Fruit fly (Drosophila melanogaster) whole organism, pupa: Measurements from ENCODE around the gene fd96Ca.
A peak's percentile ranks its signal among the peaks of the same experiment; 100 is the strongest.

Experiments used
- CG10348 ChIP-seq: fragments of 200-800 bp; sonication (Bioruptor generic); IDR thresholded peaks from 2 replicates; pipeline ENCODE4 v1.3.6; 2022; ENCODE audit warnings: missing biosample characterization, missing genetic modification characterization
- CG13204 ChIP-seq: fragments of 200-800 bp; sonication (Bioruptor generic); optimal IDR thresholded peaks from 2 replicates; lab custom pipeline; 2018; ENCODE audit warnings: missing biosample characterization, mild to moderate bottlenecking, missing genetic modification characterization, moderate library complexity
- CG14655 ChIP-seq: fragments of 200-800 bp; sonication (Bioruptor generic); optimal IDR thresholded peaks from 3 replicates; lab custom pipeline; 2017; ENCODE audit warnings: mild to moderate bottlenecking, missing biosample characterization, missing genetic modification reagents, missing genetic modification characterization
- CG17806 ChIP-seq: fragments of 200-800 bp; sonication (Bioruptor generic); optimal IDR thresholded peaks from 2 replicates; lab custom pipeline; 2018; ENCODE audit warnings: missing biosample characterization, mild to moderate bottlenecking, missing genetic modification characterization, moderate library complexity
- CG32121 ChIP-seq: fragments of 200-800 bp; sonication (Bioruptor generic); IDR thresholded peaks from 2 replicates; pipeline ENCODE4 v1.3.6; 2022; ENCODE audit warnings: missing biosample characterization, missing genetic modification characterization
- CG4496 ChIP-seq: fragments of 200-800 bp; sonication (Bioruptor generic); IDR thresholded peaks from 3 replicates; pipeline ENCODE4 v1.3.6; 2022; ENCODE audit warnings: missing biosample characterization, missing genetic modification characterization
- CG8159 ChIP-seq: fragments of 200-800 bp; sonication (Bioruptor generic); optimal IDR thresholded peaks from 3 replicates; lab custom pipeline; 2018; ENCODE audit warnings: missing biosample characterization, mild to moderate bottlenecking, missing genetic modification characterization, moderate library complexity
- CG8301 ChIP-seq: fragments of 200-800 bp; sonication (Bioruptor generic); optimal IDR thresholded peaks from 2 replicates; lab custom pipeline; 2018; ENCODE audit warnings: missing biosample characterization, mild to moderate bottlenecking, missing genetic modification characterization
- CG9948 ChIP-seq: fragments of 200-800 bp; sonication (Bioruptor generic); optimal IDR thresholded peaks from 2 replicates; lab custom pipeline; 2018; ENCODE audit warnings: missing biosample characterization, mild to moderate bottlenecking, missing genetic modification characterization, moderate library complexity
- EcR ChIP-seq: fragments of 200-800 bp; sonication (Bioruptor generic); optimal IDR thresholded peaks from 3 replicates; lab custom pipeline; 2019; ENCODE audit warnings: missing biosample characterization, missing genetic modification characterization, mild to moderate bottlenecking, moderate library complexity, missing genetic modification reagents
- Pif1A ChIP-seq: fragments of 200-800 bp; sonication (Bioruptor generic); optimal IDR thresholded peaks from 3 replicates; lab custom pipeline; 2016; ENCODE audit warnings: missing biosample characterization, missing genetic modification characterization
- Snoo ChIP-seq: fragments of 200-800 bp; sonication (Bioruptor generic); optimal IDR thresholded peaks from 3 replicates; lab custom pipeline; 2017; ENCODE audit warnings: missing biosample characterization, mild to moderate bottlenecking, missing genetic modification characterization, inconsistent platforms

- no peak for TF ChIP-seq Pif1A (GFP tag; lab: Kevin White, UChicago)
- TF ChIP-seq CG8301: no peak
- no peak for TF ChIP-seq EcR (GFP tag; lab: Kevin White, UChicago)
- TF ChIP-seq CG14655: no peak
- TF ChIP-seq CG13204: no peak
- TF ChIP-seq CG8159 (tag; lab: Kevin White, UChicago): no peak
- TF ChIP-seq CG4496: no peak; the same call in 2 of the 3 replicates
- TF ChIP-seq CG10348: no peak
- no peak for TF ChIP-seq CG9948 (tag; lab: Kevin White, UChicago)
- TF ChIP-seq CG32121 (GFP tag; lab: Robert Waterston, UW): peak; percentile 46; the same call in 1 of the 2 replicates
- no peak for TF ChIP-seq Snoo (tag; lab: Kevin White, UChicago)
- no peak for TF ChIP-seq CG17806 (tag; lab: Kevin White, UChicago)
Observed at dm6 chr3R:25080446-25080845, 2.0 kb upstream of the fd96Ca start.
